Comparison of ENCODE assay signal across 2 worm cellular contexts in the genomic region with DNA sequence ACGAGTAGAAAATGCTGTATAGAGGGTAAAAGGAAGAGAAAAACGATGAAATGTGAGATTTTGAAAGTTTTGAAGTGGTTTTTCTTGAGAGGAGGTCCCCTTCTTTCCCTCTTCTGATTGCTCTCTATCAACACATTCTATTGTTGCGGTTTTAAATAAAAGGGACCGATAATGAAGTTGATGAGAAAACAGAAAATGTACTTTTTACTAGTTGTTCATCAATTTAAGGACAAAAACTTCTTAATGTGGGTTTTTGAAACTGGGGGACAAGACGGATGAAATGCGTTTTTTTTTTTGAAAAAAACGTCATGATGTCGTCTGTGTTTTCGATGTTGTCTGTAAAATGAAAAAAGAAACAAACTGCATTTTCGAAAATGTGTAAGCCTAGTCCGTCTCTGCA.
TF ChIP-seq lines count a peak whose summit lies in the region.

No protein-coding gene starts in this region.

TF ChIP-seq in whole organism, L4 larva, 104 proteins besides CTCF, POLR2A, EP300 and RAD21:
- TF ChIP-seq lim-7 (GFP tag; IDR thresholded peaks at IDR 0.05; lab: Robert Waterston, UW) (no peak), ztf-11 (tag; optimal IDR thresholded peaks at IDR 0.05; lab: Kevin White, UChicago) (no peak), aha-1 (tag; lab: Kevin White, UChicago) (peak; percentile 93)

TF ChIP-seq in whole organism, young adult, 124 proteins besides CTCF, POLR2A, EP300 and RAD21:
- no peak for TF ChIP-seq Y95B8A.8 (GFP tag; IDR thresholded peaks at IDR 0.05; lab: Robert Waterston, UW)
- no peak for TF ChIP-seq nfyb-1 (GFP tag; IDR thresholded peaks at IDR 0.05; lab: Robert Waterston, UW)
- no peak for TF ChIP-seq nhr-90 (tag; optimal IDR thresholded peaks at IDR 0.05; lab: Kevin White, UChicago)
- TF ChIP-seq ccch-3 (GFP tag; optimal IDR thresholded peaks at IDR 0.05; lab: Kevin White, UChicago), result no peak
- TF ChIP-seq mxl-1 (tag; optimal IDR thresholded peaks at IDR 0.05; lab: Kevin White, UChicago), result no peak
- no peak for TF ChIP-seq B0035.1 (tag; optimal IDR thresholded peaks at IDR 0.05; lab: Kevin White, UChicago)
- TF ChIP-seq hrde-1 (tag; optimal IDR thresholded peaks at IDR 0.05; lab: Kevin White, UChicago; ENCODE audit: borderline replicate concordance), result no peak
- TF ChIP-seq aptf-3 (GFP tag; IDR thresholded peaks at IDR 0.05; lab: Robert Waterston, UW), result no peak
- peak; percentile 25 for TF ChIP-seq ceh-27 (GFP tag; optimal IDR thresholded peaks at IDR 0.05; lab: Kevin White, UChicago)
TF ChIP-seq in whole organism, young adult: peak in this region for 1.
